Worm (Caenorhabditis elegans): ENCODE measurements around the gene kin-30.

DNA sequence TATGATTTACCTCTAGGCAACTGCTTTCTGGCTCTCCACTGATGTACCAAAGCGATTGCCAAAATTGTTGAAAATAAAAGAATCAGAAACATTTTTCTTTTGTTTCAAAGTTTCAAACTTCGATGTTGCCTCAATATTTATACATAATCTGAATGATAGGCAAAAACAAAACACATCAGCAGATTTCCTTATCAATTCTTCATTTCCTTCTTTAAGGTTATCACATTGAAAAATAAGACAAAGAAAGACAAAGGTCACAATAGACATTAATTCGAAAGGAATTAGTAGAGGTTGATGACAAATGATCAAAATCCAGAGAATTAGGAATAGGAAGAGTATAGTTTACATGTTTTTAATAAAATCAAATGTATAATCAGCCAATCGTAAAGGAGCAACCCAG, 46.4 kb downstream of the kin-30 start, which contains the start of gene cyp-34A2:
- TF ChIP-seq zag-1 (tag; optimal IDR thresholded peaks at IDR 0.05) (no peak), nhr-10 (tag; optimal IDR thresholded peaks at IDR 0.05) (no peak), sma-3 (GFP tag; optimal IDR thresholded peaks at IDR 0.05) (no peak), ztf-11 (tag; optimal IDR thresholded peaks at IDR 0.05) (no peak), unc-62 (GFP tag; optimal IDR thresholded peaks at IDR 0.05) (no peak), mdl-1 (tag; optimal IDR thresholded peaks at IDR 0.05) (no peak), elt-1 (tag; optimal IDR thresholded peaks at IDR 0.05) (no peak), lin-11 (tag; optimal IDR thresholded peaks at IDR 0.05) (no peak), ama-1 (optimal IDR thresholded peaks at IDR 0.05) (no peak), ceh-16 (tag; optimal IDR thresholded peaks at IDR 0.05) (no peak), lin-39 (tag; optimal IDR thresholded peaks at IDR 0.05) (no peak), snpc-4 (tag; optimal IDR thresholded peaks at IDR 0.05) (no peak), ZK546.5 (tag; optimal IDR thresholded peaks at IDR 0.05) (no peak), R02D3.7 (tag; optimal IDR thresholded peaks at IDR 0.05) (no peak)
